Fruit fly (Drosophila melanogaster) whole organism, embryonic: ENCODE measurements around the gene Lcp65Aa.
"Not testable (repeated sequence)": the region's sequence is repeated elsewhere in the genome, so short reads cannot be mapped to it uniquely, and the experiment has no call there.

Source experiments
- Asciz ChIP-seq: fragments of 200-800 bp; sonication (Bioruptor generic); optimal IDR thresholded peaks from 2 replicates; lab custom pipeline; 2017; ENCODE audit warnings: missing biosample characterization, mild to moderate bottlenecking, missing genetic modification characterization, missing genetic modification reagents
- CG10431 ChIP-seq: fragments of 200-800 bp; sonication (Bioruptor generic); optimal IDR thresholded peaks from 3 replicates; lab custom pipeline; 2018; ENCODE audit warnings: missing biosample characterization, mild to moderate bottlenecking, missing genetic modification characterization
- CG10979 ChIP-seq: fragments of 200-800 bp; sonication (Bioruptor generic); optimal IDR thresholded peaks from 2 replicates; lab custom pipeline; 2018; ENCODE audit warnings: missing biosample characterization, mild to moderate bottlenecking, missing genetic modification characterization, moderate library complexity
- CG11085 ChIP-seq: fragments of 200-800 bp; sonication (Bioruptor generic); IDR thresholded peaks from 2 replicates; pipeline ENCODE4 v1.3.6; 2022; ENCODE audit warnings: missing biosample characterization, missing genetic modification characterization
- CG11456 ChIP-seq: fragments of 200-800 bp; sonication (Bioruptor generic); IDR thresholded peaks from 3 replicates; pipeline ENCODE4 v1.3.6; 2022; ENCODE audit warnings: missing biosample characterization, missing genetic modification characterization
- CG12104 ChIP-seq: fragments of 200-800 bp; sonication (Bioruptor generic); optimal IDR thresholded peaks from 3 replicates; lab custom pipeline; 2016; ENCODE audit warnings: missing biosample characterization, missing genetic modification characterization
- CG12155 ChIP-seq: fragments of 200-800 bp; sonication (Bioruptor generic); optimal IDR thresholded peaks from 3 replicates; lab custom pipeline; 2016; ENCODE audit warnings: missing biosample characterization, missing genetic modification characterization
- CG13775 ChIP-seq: fragments of 200-800 bp; sonication (Bioruptor generic); optimal IDR thresholded peaks from 3 replicates; lab custom pipeline; 2017; ENCODE audit warnings: missing biosample characterization, mild to moderate bottlenecking, missing genetic modification characterization
- CG15479 ChIP-seq: fragments of 200-800 bp; sonication (Bioruptor generic); optimal IDR thresholded peaks from 3 replicates; lab custom pipeline; 2019; ENCODE audit warnings: missing biosample characterization, mild to moderate bottlenecking, missing genetic modification characterization, moderate library complexity
- CG15696 ChIP-seq: fragments of 200-800 bp; sonication (Bioruptor generic); optimal IDR thresholded peaks from 2 replicates; lab custom pipeline; 2019; ENCODE audit warnings: missing biosample characterization, mild to moderate bottlenecking, missing genetic modification characterization, moderate library complexity
- CG2199 ChIP-seq: fragments of 200-800 bp; sonication (Bioruptor generic); IDR thresholded peaks from 3 replicates; pipeline ENCODE4 v1.3.6; 2022; ENCODE audit warnings: missing biosample characterization, missing genetic modification characterization
- CG42726 ChIP-seq: fragments of 200-800 bp; sonication (Bioruptor generic); IDR thresholded peaks from 2 replicates; pipeline ENCODE4 v1.3.6; 2022; ENCODE audit warnings: missing biosample characterization, missing genetic modification characterization; ENCODE audit not compliant: partially characterized antibody
- CG4404 ChIP-seq: fragments of 200-800 bp; sonication (Bioruptor generic); IDR thresholded peaks from 2 replicates; pipeline ENCODE4 v1.3.6; 2022; ENCODE audit warnings: missing biosample characterization, missing genetic modification characterization
- CG6175 ChIP-seq: fragments of 200-800 bp; sonication (Bioruptor generic); IDR thresholded peaks from 3 replicates; pipeline ENCODE4 v1.3.6; 2022; ENCODE audit warnings: missing biosample characterization, missing genetic modification characterization
- CG6272 ChIP-seq: fragments of 200-800 bp; sonication (Bioruptor generic); IDR thresholded peaks from 2 replicates; pipeline ENCODE4 v1.3.6; 2022; ENCODE audit warnings: missing biosample characterization, missing genetic modification characterization
- CTCF ChIP-seq: fragments of 200-800 bp; sonication (Bioruptor generic); optimal IDR thresholded peaks from 2 replicates; lab custom pipeline; 2017; ENCODE audit warnings: missing biosample characterization, mild to moderate bottlenecking, missing genetic modification characterization, moderate library complexity
- Ets65A ChIP-seq: fragments of 200-800 bp; sonication (Bioruptor generic); peaks from one replicate; lab custom pipeline; 2016; ENCODE audit warnings: missing biosample characterization, missing genetic modification characterization
- Ets97D ChIP-seq: fragments of 200-800 bp; sonication (Bioruptor generic); optimal IDR thresholded peaks from 3 replicates; lab custom pipeline; 2016; ENCODE audit warnings: missing biosample characterization, missing genetic modification characterization
- HLH3B ChIP-seq: fragments of 200-800 bp; sonication (Bioruptor generic); IDR thresholded peaks from 2 replicates; pipeline ENCODE4 v1.3.6; 2022; ENCODE audit warnings: missing biosample characterization, missing genetic modification characterization
- Hand ChIP-seq: fragments of 200-800 bp; sonication (Bioruptor generic); optimal IDR thresholded peaks from 2 replicates; lab custom pipeline; 2017; ENCODE audit warnings: mild to moderate bottlenecking, missing biosample characterization, missing genetic modification reagents, missing genetic modification characterization
- Med ChIP-seq: fragments of 200-800 bp; sonication (Bioruptor generic); peaks from one replicate; lab custom pipeline; 2016; ENCODE audit warnings: missing biosample characterization, missing genetic modification characterization, mild to moderate bottlenecking, inconsistent platforms, moderate library complexity
- NC2α ChIP-seq: fragments of 200-800 bp; sonication (Bioruptor generic); optimal IDR thresholded peaks from 2 replicates; lab custom pipeline; 2016; ENCODE audit warnings: missing biosample characterization, missing genetic modification characterization
- Oaz ChIP-seq: fragments of 200-800 bp; sonication (Bioruptor generic); IDR thresholded peaks from 2 replicates; pipeline ENCODE4 v1.3.6; 2022; ENCODE audit warnings: missing biosample characterization, missing genetic modification characterization
- Rx ChIP-seq: fragments of 200-800 bp; sonication (Bioruptor generic); IDR thresholded peaks from 2 replicates; pipeline ENCODE4 v1.3.6; 2022; ENCODE audit warnings: missing biosample characterization, missing genetic modification characterization
- Six4 ChIP-seq: fragments of 200-800 bp; sonication (Bioruptor generic); optimal IDR thresholded peaks from 2 replicates; lab custom pipeline; 2016; ENCODE audit warnings: missing biosample characterization, missing genetic modification characterization
- Xbp1 ChIP-seq: fragments of 200-800 bp; sonication (Bioruptor generic); optimal IDR thresholded peaks from 3 replicates; lab custom pipeline; 2016; ENCODE audit warnings: missing biosample characterization, mild to moderate bottlenecking, missing genetic modification characterization
- abd-A ChIP-seq: fragments of 200-800 bp; sonication (Bioruptor generic); optimal IDR thresholded peaks from 3 replicates; lab custom pipeline; 2019; ENCODE audit warnings: missing biosample characterization, mild to moderate bottlenecking, missing genetic modification characterization, moderate library complexity
- ci ChIP-seq: fragments of 200-800 bp; sonication (Bioruptor generic); IDR thresholded peaks from 3 replicates; pipeline ENCODE4 v1.3.6; 2022; ENCODE audit warnings: missing biosample characterization, missing genetic modification characterization
- crol ChIP-seq: fragments of 200-800 bp; sonication (Bioruptor generic); IDR thresholded peaks from 2 replicates; pipeline ENCODE4 v1.3.6; 2022; ENCODE audit warnings: missing biosample characterization, missing genetic modification characterization
- crp ChIP-seq, 2 experiments: fragments of 200-800 bp; sonication (Bioruptor generic); optimal IDR thresholded peaks; 2 replicates in 1 of 2; 3 replicates in 1 of 2; lab custom pipeline; 2017; ENCODE audit warnings: missing biosample characterization in 2 of 2, missing genetic modification characterization in 2 of 2, mild to moderate bottlenecking in 1 of 2, moderate library complexity in 1 of 2
- fd96Cb ChIP-seq: fragments of 200-800 bp; sonication (Bioruptor generic); optimal IDR thresholded peaks from 2 replicates; lab custom pipeline; 2018; ENCODE audit warnings: missing biosample characterization, mild to moderate bottlenecking, missing genetic modification characterization, moderate library complexity
- grau ChIP-seq: fragments of 200-800 bp; optimal IDR thresholded peaks from 3 replicates; lab custom pipeline; 2019; ENCODE audit warnings: missing biosample characterization, mild to moderate bottlenecking, missing genetic modification characterization, moderate library complexity
- hth ChIP-seq: fragments of >200 bp; optimal IDR thresholded peaks from 2 replicates; lab custom pipeline; 2017; ENCODE audit warnings: inconsistent platforms
- mirr ChIP-seq: fragments of 200-800 bp; sonication (Bioruptor generic); optimal IDR thresholded peaks from 3 replicates; lab custom pipeline; 2018; ENCODE audit warnings: missing biosample characterization, mild to moderate bottlenecking, missing genetic modification characterization
- nerfin-1 ChIP-seq: fragments of 200-800 bp; sonication (Bioruptor generic); optimal IDR thresholded peaks from 3 replicates; lab custom pipeline; 2019; ENCODE audit warnings: missing biosample characterization, mild to moderate bottlenecking, missing genetic modification characterization, moderate library complexity
- nom ChIP-seq: fragments of 200-800 bp; sonication (Bioruptor generic); optimal IDR thresholded peaks from 2 replicates; lab custom pipeline; 2017; ENCODE audit warnings: missing biosample characterization, missing genetic modification characterization, mild to moderate bottlenecking, moderate library complexity, missing genetic modification reagents
- onecut ChIP-seq: fragments of 200-800 bp; sonication (Bioruptor generic); IDR thresholded peaks from 2 replicates; pipeline ENCODE4 v1.3.6; 2022; ENCODE audit warnings: missing biosample characterization, missing genetic modification characterization
- pita ChIP-seq: fragments of 200-800 bp; sonication (Bioruptor generic); optimal IDR thresholded peaks from 2 replicates; lab custom pipeline; 2017; ENCODE audit warnings: missing biosample characterization, mild to moderate bottlenecking, missing genetic modification characterization
- psq ChIP-seq: fragments of 200-800 bp; sonication (Bioruptor generic); optimal IDR thresholded peaks from 2 replicates; lab custom pipeline; 2017; ENCODE audit warnings: missing biosample characterization, missing genetic modification characterization
- run ChIP-seq: fragments of 200-800 bp; sonication (Bioruptor generic); optimal IDR thresholded peaks from 3 replicates; lab custom pipeline; 2018; ENCODE audit warnings: missing biosample characterization, mild to moderate bottlenecking, missing genetic modification characterization
- seq ChIP-seq: fragments of 200-800 bp; sonication (Bioruptor generic); IDR thresholded peaks from 2 replicates; pipeline ENCODE4 v1.3.6; 2022; ENCODE audit warnings: missing biosample characterization, missing genetic modification characterization
- ssp ChIP-seq: fragments of 200-800 bp; sonication (Bioruptor generic); IDR thresholded peaks from 2 replicates; pipeline ENCODE4 v1.3.6; 2022; ENCODE audit warnings: missing biosample characterization, missing genetic modification characterization
- sug ChIP-seq: fragments of 200-800 bp; optimal IDR thresholded peaks from 2 replicates; lab custom pipeline; 2019; ENCODE audit warnings: missing biosample characterization, mild to moderate bottlenecking, missing genetic modification characterization, moderate library complexity

Lcp65Aa gene

dm6 chr3L:6150757-6151354 lies at the start of gene Lcp65Aa, which contains the start of gene Cpr65Ax2:
TSS of gene Lcp65Aa (plus strand) at chr3L:6151304.
TSS of gene Cpr65Ax2 (minus strand) at chr3L:6150857.
- TF ChIP-seq CG15479 (GFP tag; lab: Kevin White, UChicago); hth (lab: Kevin White, UChicago); CG4404 (GFP tag; lab: Robert Waterston, UW): not testable (repeated sequence)

- TF ChIP-seq nerfin-1 (tag; lab: Kevin White, UChicago) = no peak
- TF ChIP-seq Asciz (GFP tag; lab: Kevin White, UChicago) = no peak
- TF ChIP-seq Hand = no peak
- 0 out of 2 replicates have a peak, but pooled peaks have one; percentile 22 for TF ChIP-seq crol (GFP tag; lab: Robert Waterston, UW)
- no peak for TF ChIP-seq CG13775
- TF ChIP-seq run (tag; lab: Kevin White, UChicago) = no peak
- TF ChIP-seq psq (GFP tag; lab: Kevin White, UChicago) = no peak
- TF ChIP-seq mirr (GFP tag; lab: Kevin White, UChicago) = no peak
- no peak for TF ChIP-seq CG6175
- no peak for TF ChIP-seq HLH3B (GFP tag; lab: Robert Waterston, UW)
- peak; percentile 90 for TF ChIP-seq CTCF (GFP tag; lab: Kevin White, UChicago)
- no peak for TF ChIP-seq NC2α (GFP tag; lab: Kevin White, UChicago)
- TF ChIP-seq CG42726 = 0 out of 2 replicates have a peak, but pooled peaks have one; percentile 16
- no peak for TF ChIP-seq crp (GFP tag; optimal IDR thresholded peaks at IDR 0.05; lab: Kevin White, UChicago)
- no peak for TF ChIP-seq ssp (GFP tag; lab: Robert Waterston, UW)
- TF ChIP-seq abd-A = no peak
- TF ChIP-seq CG11085 = no peak
- no peak for TF ChIP-seq CG12155
- TF ChIP-seq CG10979 (tag; lab: Kevin White, UChicago) = no peak
- peak; percentile 53 for TF ChIP-seq Med (GFP tag; lab: Kevin White, UChicago)
- TF ChIP-seq Oaz (GFP tag; lab: Robert Waterston, UW) = 0 out of 2 replicates have a peak, but pooled peaks have one; percentile 5
- TF ChIP-seq nom (GFP tag; lab: Kevin White, UChicago) = no peak
- TF ChIP-seq Xbp1 (GFP tag; lab: Kevin White, UChicago) = no peak
- 0 out of 3 replicates have a peak, but pooled peaks have one; percentile 41 for TF ChIP-seq CG11456
- TF ChIP-seq Six4 = no peak
- TF ChIP-seq ci (GFP tag; lab: Robert Waterston, UW) = 0 out of 3 replicates have a peak, but pooled peaks have one; percentile 25
- TF ChIP-seq grau = no peak
- TF ChIP-seq pita (GFP tag; lab: Kevin White, UChicago) = peak; percentile 49
- no peak for TF ChIP-seq CG10431 (GFP tag; lab: Kevin White, UChicago)
- TF ChIP-seq Ets97D (GFP tag; lab: Kevin White, UChicago) = peak; percentile 30
- no peak for TF ChIP-seq sug (tag; lab: Kevin White, UChicago)
- TF ChIP-seq fd96Cb (tag; lab: Kevin White, UChicago) = no peak
- TF ChIP-seq CG15696 (tag; lab: Kevin White, UChicago) = no peak
- TF ChIP-seq seq = 0 out of 2 replicates have a peak, but pooled peaks have one; percentile 33
- 0 out of 2 replicates have a peak, but pooled peaks have one; percentile 6 for TF ChIP-seq onecut
- TF ChIP-seq Ets65A = peak; percentile 35
- TF ChIP-seq CG12104 (GFP tag; lab: Kevin White, UChicago) = no peak
- no peak for TF ChIP-seq CG2199 (GFP tag; lab: Robert Waterston, UW)
- TF ChIP-seq Rx = no peak
- TF ChIP-seq CG6272 (GFP tag; lab: Robert Waterston, UW) = 0 out of 2 replicates have a peak, but pooled peaks have one; percentile 26
Measured at dm6 chr3L:6103658-6104057, 47.4 kb upstream of the Lcp65Aa start.
